Worm (Caenorhabditis elegans) whole organism, midembryonic: Measurements from ENCODE around the gene M01H9.2.

Source experiments
- cog-1 ChIP-seq: sonication (generic microtip); optimal IDR thresholded peaks from 2 replicates; lab custom pipeline; 2016; ENCODE audit warnings: missing genetic modification characterization, missing compliant biosample characterization
- klf-2 ChIP-seq: fragments of 200-800 bp; sonication (Bioruptor generic); conservative IDR thresholded peaks from 2 replicates; pipeline ENCODE4 v1.3.6; 2022; ENCODE audit warnings: missing genetic modification reagents, missing genetic modification characterization, missing compliant biosample characterization
- med-1 ChIP-seq: sonication (generic microtip); optimal IDR thresholded peaks from 2 replicates; lab custom pipeline; 2017; ENCODE audit warnings: missing genetic modification characterization, mild to moderate bottlenecking, missing compliant biosample characterization, antibody characterized with exemption, missing genetic modification reagents; ENCODE audit not compliant: insufficient read depth
- ztf-23 ChIP-seq: fragments of 200-800 bp; sonication (Bioruptor generic); IDR thresholded peaks from 2 replicates; pipeline ENCODE4 v1.3.6; 2022; ENCODE audit warnings: missing genetic modification reagents, missing genetic modification characterization, missing compliant biosample characterization
- ztf-29 ChIP-seq: fragments of 200-800 bp; sonication (Bioruptor generic); IDR thresholded peaks from 2 replicates; pipeline ENCODE4 v1.3.6; 2022; ENCODE audit warnings: missing genetic modification reagents, missing genetic modification characterization, missing compliant biosample characterization

- no peak for TF ChIP-seq cog-1 (tag; lab: Kevin White, UChicago)
- TF ChIP-seq ztf-29 (GFP tag; lab: Robert Waterston, UW) = no peak
- TF ChIP-seq ztf-23 (GFP tag; lab: Robert Waterston, UW) = no peak
- no peak for TF ChIP-seq med-1 (GFP tag; lab: Kevin White, UChicago)
- no peak for TF ChIP-seq klf-2 (GFP tag; lab: Robert Waterston, UW)
Observed at ce11 chrIV:4473767-4474166, 10.7 kb upstream of the M01H9.2 start.
